Worm (Caenorhabditis elegans) whole organism, early embryonic: ENCODE data around the gene F29A7.3.

ENCODE experiments used
- B0310.2 ChIP-seq: sonication (generic microtip); optimal IDR thresholded peaks from 2 replicates; lab custom pipeline; 2016; ENCODE audit warnings: mild to moderate bottlenecking, missing genetic modification characterization, missing compliant biosample characterization
- aly-1 ChIP-seq: sonication (generic microtip); optimal IDR thresholded peaks from 2 replicates; lab custom pipeline; 2016; ENCODE audit warnings: missing genetic modification characterization, missing compliant biosample characterization
- ama-1 ChIP-seq: fragments of 150-350 bp; optimal IDR thresholded peaks from 2 replicates; lab custom pipeline; 2014
- ceh-13 ChIP-seq: fragments of 200-800 bp; sonication (Bioruptor generic); optimal IDR thresholded peaks from 2 replicates; lab custom pipeline; 2018; ENCODE audit warnings: mild to moderate bottlenecking, missing genetic modification characterization, missing compliant biosample characterization
- ceh-36 ChIP-seq: sonication (generic microtip); optimal IDR thresholded peaks from 2 replicates; lab custom pipeline; 2016; ENCODE audit warnings: missing genetic modification characterization, inconsistent platforms, missing compliant biosample characterization
- ets-7 ChIP-seq: sonication (generic microtip); optimal IDR thresholded peaks from 2 replicates; lab custom pipeline; 2016; ENCODE audit warnings: missing genotype, missing genetic modification characterization, missing compliant biosample characterization
- flt-1 ChIP-seq: fragments of 200-800 bp; sonication (Bioruptor generic); IDR thresholded peaks from 2 replicates; pipeline ENCODE4 v1.3.6; 2022; ENCODE audit warnings: missing genetic modification characterization, missing compliant biosample characterization
- hmbx-1 ChIP-seq: sonication (generic microtip); optimal IDR thresholded peaks from 2 replicates; lab custom pipeline; 2016; ENCODE audit warnings: mild to moderate bottlenecking, missing genetic modification characterization, missing compliant biosample characterization
- hnd-1 ChIP-seq: sonication (generic microtip); optimal IDR thresholded peaks from 2 replicates; lab custom pipeline; 2016; ENCODE audit warnings: missing genetic modification characterization, missing compliant biosample characterization
- pes-1 ChIP-seq: fragments of 200-800 bp; sonication (Bioruptor generic); IDR thresholded peaks from 2 replicates; pipeline ENCODE4 v1.3.6; 2022; ENCODE audit warnings: missing genetic modification reagents, missing genetic modification characterization, missing compliant biosample characterization
- scrt-1 ChIP-seq: fragments of 200-800 bp; sonication (Bioruptor generic); IDR thresholded peaks from 2 replicates; pipeline ENCODE4 v1.3.6; 2022; ENCODE audit warnings: missing genetic modification characterization, missing compliant biosample characterization
- tbx-11 ChIP-seq: fragments of 200-800 bp; sonication (Bioruptor generic); IDR thresholded peaks from 2 replicates; pipeline ENCODE4 v1.3.6; 2022; ENCODE audit warnings: missing genetic modification characterization, missing compliant biosample characterization
- tbx-37 ChIP-seq: fragments of 200-800 bp; sonication (Bioruptor generic); conservative IDR thresholded peaks from 2 replicates; pipeline ENCODE4 v1.3.6; 2022; ENCODE audit warnings: missing genetic modification reagents, missing genetic modification characterization, missing compliant biosample characterization

DNA sequence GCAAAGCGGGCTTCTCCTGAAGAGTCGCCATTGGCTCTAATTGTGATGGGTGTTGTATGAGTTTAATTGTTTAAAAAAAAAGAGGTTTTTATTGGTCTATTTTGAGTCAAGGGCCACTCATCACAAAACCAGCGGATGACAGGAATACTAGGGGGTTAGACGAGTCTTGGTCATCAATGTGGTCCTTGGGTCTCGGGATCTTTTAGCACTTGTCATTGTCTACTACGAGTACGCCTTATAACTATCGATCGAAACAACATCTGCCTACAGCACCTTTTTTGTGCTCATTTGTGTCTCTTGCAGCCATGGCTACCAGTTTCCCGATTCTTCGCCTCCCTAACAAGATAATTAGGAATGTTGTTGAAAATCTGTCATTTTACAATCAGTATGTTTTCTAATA, 11.6 kb downstream of the F29A7.3 start, which contains the start of gene fbxb-108:
- TF ChIP-seq B0310.2 (tag; lab: Kevin White, UChicago): no peak
- TF ChIP-seq ama-1 (lab: Kevin White, UChicago): no peak
- no peak for TF ChIP-seq scrt-1
- no peak for TF ChIP-seq tbx-37
- no peak for TF ChIP-seq aly-1
- TF ChIP-seq hnd-1 (tag; lab: Kevin White, UChicago): no peak
- TF ChIP-seq flt-1 (GFP tag; lab: Robert Waterston, UW): no peak
- no peak for TF ChIP-seq tbx-11 (GFP tag; lab: Robert Waterston, UW)
- no peak for TF ChIP-seq pes-1 (GFP tag; lab: Robert Waterston, UW)
- TF ChIP-seq ets-7 (tag; lab: Kevin White, UChicago): no peak
- TF ChIP-seq hmbx-1: no peak
- no peak for TF ChIP-seq ceh-13 (GFP tag; lab: Kevin White, UChicago)
- no peak for TF ChIP-seq ceh-36 (tag; lab: Kevin White, UChicago)
